Fruit fly (Drosophila melanogaster) whole organism, embryonic: ENCODE measurements around the gene dlg1.

ENCODE experiments used
- ATbp ChIP-seq: fragments of 200-800 bp; sonication (Bioruptor generic); optimal IDR thresholded peaks from 2 replicates; lab custom pipeline; 2017; ENCODE audit warnings: missing biosample characterization, mild to moderate bottlenecking, missing genetic modification characterization, missing genetic modification reagents
- Atf6 ChIP-seq: fragments of 200-800 bp; sonication (Bioruptor generic); IDR thresholded peaks from 2 replicates; pipeline ENCODE4 v1.3.6; 2022; ENCODE audit warnings: missing biosample characterization, missing genetic modification characterization
- B-H1 ChIP-seq: fragments of 200-800 bp; sonication (Bioruptor generic); IDR thresholded peaks from 3 replicates; pipeline ENCODE4 v1.3.6; 2022; ENCODE audit warnings: missing biosample characterization, missing genetic modification characterization
- CG10366 ChIP-seq: fragments of 200-800 bp; sonication (Bioruptor generic); IDR thresholded peaks from 2 replicates; pipeline ENCODE4 v1.3.6; 2022; ENCODE audit warnings: missing biosample characterization, missing genetic modification characterization
- CG12659 ChIP-seq: fragments of 200-800 bp; sonication (Bioruptor generic); optimal IDR thresholded peaks from 3 replicates; lab custom pipeline; 2017; ENCODE audit warnings: mild to moderate bottlenecking, missing biosample characterization, missing genetic modification reagents, missing genetic modification characterization
- CG12769 ChIP-seq: fragments of 200-800 bp; sonication (Bioruptor generic); optimal IDR thresholded peaks from 2 replicates; lab custom pipeline; 2019; ENCODE audit warnings: missing biosample characterization, mild to moderate bottlenecking, missing genetic modification characterization, moderate library complexity
- CG13296 ChIP-seq: fragments of 200-800 bp; sonication (Bioruptor generic); optimal IDR thresholded peaks from 3 replicates; lab custom pipeline; 2018; ENCODE audit warnings: missing biosample characterization, mild to moderate bottlenecking, missing genetic modification characterization
- CG13894 ChIP-seq: fragments of 200-800 bp; sonication (Bioruptor generic); optimal IDR thresholded peaks from 3 replicates; lab custom pipeline; 2018; ENCODE audit warnings: missing biosample characterization, mild to moderate bottlenecking, missing genetic modification characterization, moderate library complexity
- CG14965 ChIP-seq: fragments of 200-800 bp; sonication (Bioruptor generic); optimal IDR thresholded peaks from 2 replicates; lab custom pipeline; 2016; ENCODE audit warnings: missing biosample characterization, missing genetic modification characterization, borderline replicate concordance
- CG15011 ChIP-seq: fragments of 200-800 bp; sonication (Bioruptor generic); optimal IDR thresholded peaks from 3 replicates; lab custom pipeline; 2018; ENCODE audit warnings: missing biosample characterization, mild to moderate bottlenecking, missing genetic modification characterization
- CG15269 ChIP-seq: fragments of 200-800 bp; sonication (Bioruptor generic); optimal IDR thresholded peaks from 2 replicates; lab custom pipeline; 2018; ENCODE audit warnings: missing biosample characterization, mild to moderate bottlenecking, missing genetic modification characterization, moderate library complexity
- CG17829 ChIP-seq: fragments of 200-800 bp; optimal IDR thresholded peaks from 2 replicates; lab custom pipeline; 2019; ENCODE audit warnings: missing biosample characterization, mild to moderate bottlenecking, missing genetic modification characterization, moderate library complexity
- CG18011 ChIP-seq: fragments of 200-800 bp; sonication (Bioruptor generic); optimal IDR thresholded peaks from 2 replicates; lab custom pipeline; 2017; ENCODE audit warnings: missing biosample characterization, missing genetic modification characterization, mild to moderate bottlenecking, moderate library complexity, missing genotype
- CG18619 ChIP-seq: fragments of 200-800 bp; sonication (Bioruptor generic); optimal IDR thresholded peaks from 3 replicates; lab custom pipeline; 2017; ENCODE audit warnings: missing biosample characterization, mild to moderate bottlenecking, missing genetic modification characterization
- CG3407 ChIP-seq: fragments of 200-800 bp; sonication (Bioruptor generic); optimal IDR thresholded peaks from 2 replicates; lab custom pipeline; 2018; ENCODE audit warnings: missing biosample characterization, mild to moderate bottlenecking, missing genetic modification characterization
- CG3995 ChIP-seq: fragments of 200-800 bp; sonication (Bioruptor generic); optimal IDR thresholded peaks from 3 replicates; lab custom pipeline; 2016; ENCODE audit warnings: missing biosample characterization, missing genetic modification characterization
- CG4730 ChIP-seq: fragments of 200-800 bp; sonication (Bioruptor generic); IDR thresholded peaks from 2 replicates; pipeline ENCODE4 v1.3.6; 2022; ENCODE audit warnings: missing biosample characterization, missing genetic modification characterization
- CG6689 ChIP-seq: fragments of 200-800 bp; sonication (Bioruptor generic); IDR thresholded peaks from 2 replicates; pipeline ENCODE4 v1.3.6; 2022; ENCODE audit warnings: missing biosample characterization, missing genetic modification characterization
- CG6813 ChIP-seq: fragments of 200-800 bp; sonication (Bioruptor generic); optimal IDR thresholded peaks from 2 replicates; lab custom pipeline; 2017; ENCODE audit warnings: missing biosample characterization, missing genetic modification characterization, mild to moderate bottlenecking, moderate library complexity, missing genetic modification reagents
- CG7839 ChIP-seq: fragments of 200-800 bp; sonication (Bioruptor generic); optimal IDR thresholded peaks from 3 replicates; lab custom pipeline; 2018; ENCODE audit warnings: missing biosample characterization, mild to moderate bottlenecking, missing genetic modification characterization, moderate library complexity
- CG8290 ChIP-seq, 3 experiments: fragments of 200-800 bp; sonication (Bioruptor generic); optimal IDR thresholded peaks; 2 replicates each; lab custom pipeline; 2016 to 2019; ENCODE audit warnings: missing biosample characterization in 3 of 3, missing genetic modification characterization in 3 of 3, mild to moderate bottlenecking in 2 of 3, moderate library complexity in 1 of 3
- CG8924 ChIP-seq: fragments of 200-800 bp; optimal IDR thresholded peaks from 3 replicates; lab custom pipeline; 2019; ENCODE audit warnings: missing biosample characterization, mild to moderate bottlenecking, missing genetic modification characterization, moderate library complexity
- CG9932 ChIP-seq: fragments of 200-800 bp; sonication (Bioruptor generic); IDR thresholded peaks from 2 replicates; pipeline ENCODE4 v1.3.6; 2022; ENCODE audit warnings: missing biosample characterization, missing genetic modification characterization
- Dbx ChIP-seq: fragments of 200-800 bp; sonication (Bioruptor generic); IDR thresholded peaks from 3 replicates; pipeline ENCODE4 v1.3.6; 2022; ENCODE audit warnings: missing biosample characterization, missing genetic modification characterization
- Fer2 ChIP-seq: fragments of 200-800 bp; sonication (Bioruptor generic); optimal IDR thresholded peaks from 2 replicates; lab custom pipeline; 2018; ENCODE audit warnings: missing biosample characterization, mild to moderate bottlenecking, missing genetic modification characterization, moderate library complexity
- HLH3B ChIP-seq: fragments of 200-800 bp; sonication (Bioruptor generic); IDR thresholded peaks from 2 replicates; pipeline ENCODE4 v1.3.6; 2022; ENCODE audit warnings: missing biosample characterization, missing genetic modification characterization
- Hr78 ChIP-seq, 2 experiments: fragments of 200-800 bp in 1 of 2; fragments of >200 bp in 1 of 2; sonication (Bioruptor generic) in 1 of 2; optimal IDR thresholded peaks; 2 replicates each; lab custom pipeline; 2017 to 2019; ENCODE audit warnings: missing biosample characterization in 2 of 2, missing genetic modification characterization in 2 of 2, mild to moderate bottlenecking in 1 of 2, moderate library complexity in 1 of 2
- MBD-R2 ChIP-seq: fragments of 200-800 bp; sonication (Bioruptor generic); IDR thresholded peaks from 2 replicates; pipeline ENCODE4 v1.3.6; 2022; ENCODE audit warnings: missing biosample characterization, missing genetic modification characterization
- Mrtf ChIP-seq: fragments of 200-800 bp; sonication (Bioruptor generic); IDR thresholded peaks from 3 replicates; pipeline ENCODE4 v1.3.6; 2022; ENCODE audit warnings: missing biosample characterization, missing genetic modification characterization
- NfI ChIP-seq: fragments of 200-800 bp; sonication (Bioruptor generic); optimal IDR thresholded peaks from 3 replicates; lab custom pipeline; 2018; ENCODE audit warnings: missing biosample characterization, mild to moderate bottlenecking, missing genetic modification characterization, moderate library complexity
- Pdp1 ChIP-seq, 2 experiments: fragments of 200-800 bp; sonication (Bioruptor generic); optimal IDR thresholded peaks; 3 replicates each; lab custom pipeline; 2016; ENCODE audit warnings: missing biosample characterization in 2 of 2, missing genetic modification characterization in 2 of 2, mild to moderate bottlenecking in 1 of 2, moderate library complexity in 1 of 2
- Rx ChIP-seq: fragments of 200-800 bp; sonication (Bioruptor generic); IDR thresholded peaks from 2 replicates; pipeline ENCODE4 v1.3.6; 2022; ENCODE audit warnings: missing biosample characterization, missing genetic modification characterization
- Side ChIP-seq: fragments of 200-800 bp; sonication (Bioruptor generic); optimal IDR thresholded peaks from 2 replicates; lab custom pipeline; 2016; ENCODE audit warnings: missing biosample characterization, missing genetic modification characterization
- Sox100B ChIP-seq: fragments of 200-800 bp; sonication (Bioruptor generic); optimal IDR thresholded peaks from 3 replicates; lab custom pipeline; 2018; ENCODE audit warnings: missing biosample characterization, mild to moderate bottlenecking, missing genetic modification characterization
- Stat92E ChIP-seq, 3 experiments: fragments of >200 bp in 2 of 3; fragments of 200-800 bp in 1 of 3; sonication (Bioruptor generic) in 1 of 3; optimal IDR thresholded peaks; 2 replicates each; lab custom pipeline; 2017 to 2019; ENCODE audit warnings: missing biosample characterization in 3 of 3, missing genetic modification characterization in 3 of 3, mild to moderate bottlenecking in 1 of 3, moderate library complexity in 1 of 3
- Xrp1 ChIP-seq: fragments of 200-800 bp; sonication (Bioruptor generic); IDR thresholded peaks from 2 replicates; pipeline ENCODE4 v1.3.6; 2022; ENCODE audit warnings: missing biosample characterization, missing genetic modification characterization
- ato ChIP-seq: fragments of 200-800 bp; sonication (Bioruptor generic); IDR thresholded peaks from 2 replicates; pipeline ENCODE4 v1.3.6; 2022; ENCODE audit warnings: missing biosample characterization, missing genetic modification characterization; ENCODE audit not compliant: partially characterized antibody
- dmrt11E ChIP-seq: fragments of 200-800 bp; sonication (Bioruptor generic); optimal IDR thresholded peaks from 3 replicates; lab custom pipeline; 2018; ENCODE audit warnings: missing biosample characterization, mild to moderate bottlenecking, missing genetic modification characterization, moderate library complexity
- dysf ChIP-seq: fragments of 200-800 bp; sonication (Bioruptor generic); IDR thresholded peaks from 3 replicates; pipeline ENCODE4 v1.3.6; 2022; ENCODE audit warnings: missing biosample characterization, missing genetic modification characterization
- gem ChIP-seq: fragments of 200-800 bp; sonication (Bioruptor generic); optimal IDR thresholded peaks from 2 replicates; lab custom pipeline; 2019; ENCODE audit warnings: missing biosample characterization, mild to moderate bottlenecking, missing genetic modification characterization, moderate library complexity
- ham ChIP-seq: fragments of 200-800 bp; sonication (Bioruptor generic); IDR thresholded peaks from 2 replicates; pipeline ENCODE4 v1.3.6; 2022; ENCODE audit warnings: missing biosample characterization, missing genetic modification characterization
- lilli ChIP-seq: fragments of 200-800 bp; sonication (Bioruptor generic); optimal IDR thresholded peaks from 3 replicates; lab custom pipeline; 2016; ENCODE audit warnings: missing biosample characterization, missing genetic modification characterization
- lmd ChIP-seq: fragments of 200-800 bp; sonication (Bioruptor generic); IDR thresholded peaks from 2 replicates; pipeline ENCODE4 v1.3.6; 2022; ENCODE audit warnings: missing biosample characterization, missing genetic modification characterization
- mld ChIP-seq: fragments of 200-800 bp; sonication (Bioruptor generic); IDR thresholded peaks from 3 replicates; pipeline ENCODE4 v1.3.6; 2022; ENCODE audit warnings: missing biosample characterization, missing genetic modification characterization; ENCODE audit not compliant: partially characterized antibody
- phol ChIP-seq: fragments of 200-800 bp; sonication (Bioruptor generic); optimal IDR thresholded peaks from 3 replicates; lab custom pipeline; 2018; ENCODE audit warnings: missing biosample characterization, mild to moderate bottlenecking, missing genetic modification characterization, moderate library complexity
- pum ChIP-seq: fragments of 200-800 bp; sonication (Bioruptor generic); optimal IDR thresholded peaks from 2 replicates; lab custom pipeline; 2016; ENCODE audit warnings: missing biosample characterization, missing genetic modification characterization
- rib ChIP-seq: fragments of 200-800 bp; sonication (Bioruptor generic); IDR thresholded peaks from 2 replicates; pipeline ENCODE4 v1.3.6; 2022; ENCODE audit warnings: missing biosample characterization, missing genetic modification characterization
- toy ChIP-seq: fragments of 200-800 bp; sonication (Bioruptor generic); IDR thresholded peaks from 2 replicates; pipeline ENCODE4 v1.3.6; 2022; ENCODE audit warnings: missing biosample characterization, missing genetic modification characterization
- tup ChIP-seq: fragments of 200-800 bp; sonication (Bioruptor generic); optimal IDR thresholded peaks from 2 replicates; lab custom pipeline; 2016; ENCODE audit warnings: missing biosample characterization, mild to moderate bottlenecking, missing genetic modification characterization, moderate library complexity

dlg1 gene

DNA sequence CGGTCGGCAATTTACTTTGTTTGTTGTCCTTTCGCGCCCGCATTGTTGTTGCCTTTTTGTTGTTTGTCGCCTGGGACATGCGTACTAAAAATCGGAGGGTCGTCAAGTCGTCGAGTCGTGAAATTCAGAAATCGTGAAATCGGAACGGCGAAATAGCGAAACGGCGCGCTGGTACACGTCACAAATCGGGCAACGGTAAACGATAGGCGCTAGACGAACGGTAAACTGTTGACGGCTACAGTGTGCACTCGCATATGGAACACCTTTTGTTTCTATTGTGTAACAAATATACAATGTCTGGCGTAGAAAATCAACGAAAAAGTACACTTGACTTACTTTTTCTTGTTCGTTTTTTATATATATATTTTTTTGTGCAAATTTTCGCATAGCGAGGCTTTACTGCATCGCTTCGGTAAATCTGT is 14.6 kb downstream of the dlg1 start (continued):
- TF ChIP-seq CG13894 (tag; lab: Kevin White, UChicago): peak; percentile 81
- peak; percentile 58; the same call in 1 of the 2 replicates for TF ChIP-seq rib (GFP tag; lab: Robert Waterston, UW)
- peak; percentile 69 for TF ChIP-seq Xrp1 (GFP tag; lab: Robert Waterston, UW)
- TF ChIP-seq CG18011: peak; percentile 45
- peak; percentile 61 for TF ChIP-seq CG8924 (tag; lab: Kevin White, UChicago)
- TF ChIP-seq Dbx (GFP tag; lab: Robert Waterston, UW): peak; percentile 91
- TF ChIP-seq CG6813 (GFP tag; lab: Kevin White, UChicago): peak; percentile 68
- TF ChIP-seq ATbp: peak; percentile 53
- peak; percentile 65 to 74 for TF ChIP-seq Pdp1 (GFP tag; optimal IDR thresholded peaks at IDR 0.05; lab: Kevin White, UChicago)
- peak; percentile 76 for TF ChIP-seq CG13296 (GFP tag; lab: Kevin White, UChicago)
- TF ChIP-seq dmrt11E: no peak
- TF ChIP-seq ato (GFP tag; lab: Robert Waterston, UW): no peak
- TF ChIP-seq CG6689 (GFP tag; lab: Robert Waterston, UW): peak; percentile 66
- peak; percentile 80 for TF ChIP-seq lmd
- no peak for TF ChIP-seq CG14965 (GFP tag; lab: Kevin White, UChicago)
- peak; percentile 77 for TF ChIP-seq CG10366 (GFP tag; lab: Robert Waterston, UW)
- TF ChIP-seq mld (GFP tag; lab: Robert Waterston, UW): no peak
- TF ChIP-seq lilli: peak; percentile 86
- TF ChIP-seq CG17829 (tag; lab: Kevin White, UChicago): peak; percentile 32
- peak; percentile 54; the same call in 1 of the 2 replicates for TF ChIP-seq ham (GFP tag; lab: Robert Waterston, UW)
- peak; percentile 74; the same call in 1 of the 3 replicates for TF ChIP-seq Mrtf (GFP tag; lab: Robert Waterston, UW)
- peak; percentile 75 for TF ChIP-seq gem
- peak; percentile 90 for TF ChIP-seq CG9932 (GFP tag; lab: Robert Waterston, UW)
- no peak for TF ChIP-seq Stat92E (GFP tag; optimal IDR thresholded peaks at IDR 0.05; lab: Kevin White, UChicago)
- TF ChIP-seq CG15269 (tag; lab: Kevin White, UChicago): peak; percentile 76
- peak; percentile 83 for TF ChIP-seq CG7839 (tag; lab: Kevin White, UChicago)
- TF ChIP-seq CG15011 (GFP tag; lab: Kevin White, UChicago): peak; percentile 47
- TF ChIP-seq pum: peak; percentile 58
- TF ChIP-seq NfI: peak; percentile 69
- TF ChIP-seq Sox100B (GFP tag; lab: Kevin White, UChicago): peak; percentile 10
- TF ChIP-seq tup (GFP tag; lab: Kevin White, UChicago): peak; percentile 43
- peak; percentile 71 for TF ChIP-seq CG12659
- peak; percentile 69 for TF ChIP-seq HLH3B
- peak; percentile 13 for TF ChIP-seq CG3995 (GFP tag; lab: Kevin White, UChicago)
- no peak for TF ChIP-seq Hr78 (GFP tag; optimal IDR thresholded peaks at IDR 0.05; lab: Kevin White, UChicago)
- peak; percentile 87 for TF ChIP-seq Atf6 (GFP tag; lab: Robert Waterston, UW)
- peak; percentile 52; the same call in 1 of the 2 replicates for TF ChIP-seq Rx
- peak; percentile 63 for TF ChIP-seq CG18619 (GFP tag; lab: Kevin White, UChicago)
- no peak for TF ChIP-seq CG8290 (GFP tag; optimal IDR thresholded peaks at IDR 0.05; lab: Kevin White, UChicago)
- peak in 1 of 2 experiments; percentile 47 for TF ChIP-seq CG8290 (tag; optimal IDR thresholded peaks at IDR 0.05; lab: Kevin White, UChicago)
- TF ChIP-seq Side (GFP tag; lab: Kevin White, UChicago): peak; percentile 9
- TF ChIP-seq toy: peak; percentile 46; the same call in 1 of the 2 replicates
- TF ChIP-seq MBD-R2 (GFP tag; lab: Robert Waterston, UW): peak; percentile 68; the same call in 1 of the 2 replicates
- TF ChIP-seq phol: peak; percentile 45
- no peak for TF ChIP-seq CG3407 (GFP tag; lab: Kevin White, UChicago)
- peak; percentile 86 for TF ChIP-seq dysf (GFP tag; lab: Robert Waterston, UW)
- peak; percentile 62 for TF ChIP-seq B-H1 (GFP tag; lab: Robert Waterston, UW)
- TF ChIP-seq CG12769 (tag; lab: Kevin White, UChicago): no peak
- TF ChIP-seq CG4730: peak; percentile 63; the same call in 1 of the 2 replicates
- peak; percentile 38 for TF ChIP-seq Fer2 (tag; lab: Kevin White, UChicago)
